Fruit fly (Drosophila melanogaster) whole organism, embryonic: ENCODE data around the gene meigo.

ENCODE experiments used
- B-H1 ChIP-seq: fragments of 200-800 bp; sonication (Bioruptor generic); IDR thresholded peaks from 3 replicates; pipeline ENCODE4 v1.3.6; 2022; ENCODE audit warnings: missing biosample characterization, missing genetic modification characterization
- Bgb ChIP-seq: fragments of 200-800 bp; sonication (Bioruptor generic); IDR thresholded peaks from 2 replicates; pipeline ENCODE4 v1.3.6; 2022; ENCODE audit warnings: missing biosample characterization, missing genetic modification characterization; ENCODE audit not compliant: partially characterized antibody
- CG11247 ChIP-seq: fragments of 200-800 bp; sonication (Bioruptor generic); IDR thresholded peaks from 2 replicates; pipeline ENCODE4 v1.3.6; 2022; ENCODE audit warnings: missing biosample characterization, missing genetic modification characterization
- CG12071 ChIP-seq: fragments of 200-800 bp; sonication (Bioruptor generic); optimal IDR thresholded peaks from 3 replicates; lab custom pipeline; 2018; ENCODE audit warnings: missing biosample characterization, mild to moderate bottlenecking, missing genetic modification characterization
- CG12236 ChIP-seq: fragments of 200-800 bp; sonication (Bioruptor generic); optimal IDR thresholded peaks from 2 replicates; lab custom pipeline; 2016; ENCODE audit warnings: missing biosample characterization, missing genetic modification characterization
- CG12659 ChIP-seq: fragments of 200-800 bp; sonication (Bioruptor generic); optimal IDR thresholded peaks from 3 replicates; lab custom pipeline; 2017; ENCODE audit warnings: mild to moderate bottlenecking, missing biosample characterization, missing genetic modification reagents, missing genetic modification characterization
- CG13894 ChIP-seq: fragments of 200-800 bp; sonication (Bioruptor generic); optimal IDR thresholded peaks from 3 replicates; lab custom pipeline; 2018; ENCODE audit warnings: missing biosample characterization, mild to moderate bottlenecking, missing genetic modification characterization, moderate library complexity
- CG16815 ChIP-seq: fragments of 200-800 bp; sonication (Bioruptor generic); optimal IDR thresholded peaks from 3 replicates; lab custom pipeline; 2017; ENCODE audit warnings: missing biosample characterization, mild to moderate bottlenecking, missing genetic modification characterization
- CG16863 ChIP-seq: fragments of 200-800 bp; sonication (Bioruptor generic); optimal IDR thresholded peaks from 3 replicates; lab custom pipeline; 2016; ENCODE audit warnings: missing biosample characterization, missing genetic modification characterization
- CG2712 ChIP-seq: fragments of 200-800 bp; optimal IDR thresholded peaks from 3 replicates; lab custom pipeline; 2019; ENCODE audit warnings: missing biosample characterization, mild to moderate bottlenecking, missing genetic modification characterization, moderate library complexity
- CG30431 ChIP-seq: fragments of 200-800 bp; sonication (Bioruptor generic); optimal IDR thresholded peaks from 2 replicates; lab custom pipeline; 2017; ENCODE audit warnings: missing biosample characterization, missing genetic modification characterization
- CG6272 ChIP-seq: fragments of 200-800 bp; sonication (Bioruptor generic); IDR thresholded peaks from 2 replicates; pipeline ENCODE4 v1.3.6; 2022; ENCODE audit warnings: missing biosample characterization, missing genetic modification characterization
- CG6791 ChIP-seq: fragments of 200-800 bp; sonication (Bioruptor generic); IDR thresholded peaks from 3 replicates; pipeline ENCODE4 v1.3.6; 2022; ENCODE audit warnings: missing biosample characterization, missing genetic modification characterization; ENCODE audit not compliant: partially characterized antibody
- CG8924 ChIP-seq: fragments of 200-800 bp; optimal IDR thresholded peaks from 3 replicates; lab custom pipeline; 2019; ENCODE audit warnings: missing biosample characterization, mild to moderate bottlenecking, missing genetic modification characterization, moderate library complexity
- CG9876 ChIP-seq: fragments of 200-800 bp; sonication (Bioruptor generic); optimal IDR thresholded peaks from 2 replicates; lab custom pipeline; 2016; ENCODE audit warnings: missing biosample characterization, missing genetic modification characterization
- CG9932 ChIP-seq: fragments of 200-800 bp; sonication (Bioruptor generic); IDR thresholded peaks from 2 replicates; pipeline ENCODE4 v1.3.6; 2022; ENCODE audit warnings: missing biosample characterization, missing genetic modification characterization
- Camta ChIP-seq: fragments of 200-800 bp; sonication (Bioruptor generic); optimal IDR thresholded peaks from 2 replicates; lab custom pipeline; 2016; ENCODE audit warnings: missing biosample characterization, missing genetic modification characterization
- Dip2 ChIP-seq: fragments of 200-800 bp; sonication (Bioruptor generic); IDR thresholded peaks from 2 replicates; pipeline ENCODE4 v1.3.6; 2022; ENCODE audit warnings: missing biosample characterization, missing genetic modification characterization
- Elba2 ChIP-seq: fragments of 200-800 bp; sonication (Bioruptor generic); optimal IDR thresholded peaks from 3 replicates; lab custom pipeline; 2016; ENCODE audit warnings: missing biosample characterization, missing genetic modification characterization
- Hr51 ChIP-seq, 2 experiments: fragments of 200-800 bp; sonication (Bioruptor generic); optimal IDR thresholded peaks; 2 replicates in 1 of 2; 3 replicates in 1 of 2; lab custom pipeline; 2016 to 2018; ENCODE audit warnings: missing biosample characterization in 2 of 2, missing genetic modification characterization in 2 of 2, mild to moderate bottlenecking in 1 of 2, moderate library complexity in 1 of 2
- Hr78 ChIP-seq, 2 experiments: fragments of 200-800 bp in 1 of 2; fragments of >200 bp in 1 of 2; sonication (Bioruptor generic) in 1 of 2; optimal IDR thresholded peaks; 2 replicates each; lab custom pipeline; 2017 to 2019; ENCODE audit warnings: missing biosample characterization in 2 of 2, missing genetic modification characterization in 2 of 2, mild to moderate bottlenecking in 1 of 2, moderate library complexity in 1 of 2
- NFAT ChIP-seq: fragments of 200-800 bp; sonication (Bioruptor generic); IDR thresholded peaks from 2 replicates; pipeline ENCODE4 v1.3.6; 2022; ENCODE audit warnings: missing biosample characterization, missing genetic modification characterization
- Nf-YB ChIP-seq: fragments of 200-800 bp; sonication (Bioruptor generic); optimal IDR thresholded peaks from 3 replicates; lab custom pipeline; 2019; ENCODE audit warnings: missing biosample characterization, mild to moderate bottlenecking, missing genetic modification characterization, moderate library complexity
- Oli ChIP-seq: fragments of 200-800 bp; sonication (Bioruptor generic); optimal IDR thresholded peaks from 2 replicates; lab custom pipeline; 2018; ENCODE audit warnings: missing biosample characterization, mild to moderate bottlenecking, missing genetic modification characterization, moderate library complexity
- Stat92E ChIP-seq, 3 experiments: fragments of >200 bp in 2 of 3; fragments of 200-800 bp in 1 of 3; sonication (Bioruptor generic) in 1 of 3; optimal IDR thresholded peaks; 2 replicates each; lab custom pipeline; 2017 to 2019; ENCODE audit warnings: missing biosample characterization in 3 of 3, missing genetic modification characterization in 3 of 3, mild to moderate bottlenecking in 1 of 3, moderate library complexity in 1 of 3
- Xrp1 ChIP-seq: fragments of 200-800 bp; sonication (Bioruptor generic); IDR thresholded peaks from 2 replicates; pipeline ENCODE4 v1.3.6; 2022; ENCODE audit warnings: missing biosample characterization, missing genetic modification characterization
- crp ChIP-seq, 2 experiments: fragments of 200-800 bp; sonication (Bioruptor generic); optimal IDR thresholded peaks; 2 replicates in 1 of 2; 3 replicates in 1 of 2; lab custom pipeline; 2017; ENCODE audit warnings: missing biosample characterization in 2 of 2, missing genetic modification characterization in 2 of 2, mild to moderate bottlenecking in 1 of 2, moderate library complexity in 1 of 2
- dm ChIP-seq: fragments of 200-800 bp; sonication (Bioruptor generic); optimal IDR thresholded peaks from 3 replicates; lab custom pipeline; 2016; ENCODE audit warnings: missing biosample characterization, missing genetic modification characterization
- dysf ChIP-seq: fragments of 200-800 bp; sonication (Bioruptor generic); IDR thresholded peaks from 3 replicates; pipeline ENCODE4 v1.3.6; 2022; ENCODE audit warnings: missing biosample characterization, missing genetic modification characterization
- en ChIP-seq: fragments of 200-800 bp; sonication (Bioruptor generic); optimal IDR thresholded peaks from 2 replicates; lab custom pipeline; 2016; ENCODE audit warnings: missing biosample characterization, missing genetic modification characterization
- eve ChIP-seq, 2 experiments: fragments of >200 bp; optimal IDR thresholded peaks; 2 replicates each; lab custom pipeline; 2017; ENCODE audit warnings: missing biosample characterization in 2 of 2, missing genetic modification characterization in 2 of 2
- fd96Cb ChIP-seq: fragments of 200-800 bp; sonication (Bioruptor generic); optimal IDR thresholded peaks from 2 replicates; lab custom pipeline; 2018; ENCODE audit warnings: missing biosample characterization, mild to moderate bottlenecking, missing genetic modification characterization, moderate library complexity
- gce ChIP-seq: fragments of 200-800 bp; sonication (Bioruptor generic); IDR thresholded peaks from 3 replicates; pipeline ENCODE4 v1.3.6; 2022; ENCODE audit warnings: missing biosample characterization, missing genetic modification characterization
- gcm2 ChIP-seq: fragments of 200-800 bp; sonication (Bioruptor generic); optimal IDR thresholded peaks from 2 replicates; lab custom pipeline; 2016; ENCODE audit warnings: missing biosample characterization, missing genetic modification characterization
- gt ChIP-seq: fragments of 200-800 bp; sonication (Bioruptor generic); IDR thresholded peaks from 2 replicates; pipeline ENCODE4 v1.3.6; 2022; ENCODE audit warnings: missing biosample characterization, missing genetic modification characterization
- hth ChIP-seq: fragments of >200 bp; optimal IDR thresholded peaks from 2 replicates; lab custom pipeline; 2017; ENCODE audit warnings: inconsistent platforms
- jigr1 ChIP-seq: fragments of 200-800 bp; sonication (Bioruptor generic); IDR thresholded peaks from 3 replicates; pipeline ENCODE4 v1.3.6; 2022; ENCODE audit warnings: missing biosample characterization, missing genetic modification characterization
- jing ChIP-seq: fragments of 200-800 bp; sonication (Bioruptor generic); optimal IDR thresholded peaks from 2 replicates; lab custom pipeline; 2018; ENCODE audit warnings: missing biosample characterization, mild to moderate bottlenecking, missing genetic modification characterization
- lilli ChIP-seq: fragments of 200-800 bp; sonication (Bioruptor generic); optimal IDR thresholded peaks from 3 replicates; lab custom pipeline; 2016; ENCODE audit warnings: missing biosample characterization, missing genetic modification characterization
- lov ChIP-seq, 2 experiments: fragments of 200-800 bp in 1 of 2; fragments of >200 bp in 1 of 2; sonication (Bioruptor generic) in 1 of 2; IDR thresholded peaks in 1 of 2; optimal IDR thresholded peaks in 1 of 2; 2 replicates in 1 of 2; 3 replicates in 1 of 2; pipeline versions ENCODE4 v1.3.6 to Lab custom; 2017 to 2022; ENCODE audit warnings: missing biosample characterization in 1 of 2, missing genetic modification characterization in 1 of 2
- mam ChIP-seq: fragments of 200-800 bp; sonication (Bioruptor generic); optimal IDR thresholded peaks from 3 replicates; lab custom pipeline; 2016; ENCODE audit warnings: missing biosample characterization, missing genetic modification characterization
- mld ChIP-seq: fragments of 200-800 bp; sonication (Bioruptor generic); IDR thresholded peaks from 3 replicates; pipeline ENCODE4 v1.3.6; 2022; ENCODE audit warnings: missing biosample characterization, missing genetic modification characterization; ENCODE audit not compliant: partially characterized antibody
- otp ChIP-seq: fragments of 200-800 bp; sonication (Bioruptor generic); IDR thresholded peaks from 3 replicates; pipeline ENCODE4, ENCODE4 v1.3.6; 2022; ENCODE audit warnings: missing biosample characterization, missing genetic modification characterization
- p53 ChIP-seq: fragments of 200-800 bp; sonication (Bioruptor generic); optimal IDR thresholded peaks from 2 replicates; lab custom pipeline; 2016; ENCODE audit warnings: missing biosample characterization, missing genetic modification characterization
- pfk ChIP-seq: fragments of 200-800 bp; sonication (Bioruptor generic); optimal IDR thresholded peaks from 2 replicates; lab custom pipeline; 2018; ENCODE audit warnings: missing biosample characterization, mild to moderate bottlenecking, missing genetic modification characterization, moderate library complexity
- ro ChIP-seq: fragments of 200-800 bp; sonication (Bioruptor generic); IDR thresholded peaks from 2 replicates; pipeline ENCODE4 v1.3.6; 2022; ENCODE audit warnings: missing biosample characterization, missing genetic modification characterization
- row ChIP-seq: fragments of 200-800 bp; sonication (Bioruptor generic); IDR thresholded peaks from 3 replicates; pipeline ENCODE4 v1.3.6; 2022; ENCODE audit warnings: missing biosample characterization, missing genetic modification characterization
- trem ChIP-seq: fragments of 200-800 bp; optimal IDR thresholded peaks from 3 replicates; lab custom pipeline; 2019; ENCODE audit warnings: missing biosample characterization, mild to moderate bottlenecking, missing genetic modification characterization, moderate library complexity
- tup ChIP-seq: fragments of 200-800 bp; sonication (Bioruptor generic); optimal IDR thresholded peaks from 2 replicates; lab custom pipeline; 2016; ENCODE audit warnings: missing biosample characterization, mild to moderate bottlenecking, missing genetic modification characterization, moderate library complexity
- z ChIP-seq: fragments of 200-800 bp; sonication (Bioruptor generic); IDR thresholded peaks from 3 replicates; pipeline ENCODE4 v1.3.6; 2022; ENCODE audit warnings: missing biosample characterization, missing genetic modification characterization
- zen ChIP-seq: fragments of 200-800 bp; sonication (Bioruptor generic); optimal IDR thresholded peaks from 3 replicates; lab custom pipeline; 2018; ENCODE audit warnings: missing biosample characterization, mild to moderate bottlenecking, missing genetic modification characterization, moderate library complexity

meigo gene

dm6 chr3R:21161620-21162029 lies 23.6 kb downstream of the meigo start (continued):
- TF ChIP-seq Xrp1 (GFP tag; lab: Robert Waterston, UW) (no peak), CG2712 (tag; lab: Kevin White, UChicago) (no peak), otp (GFP tag; lab: Robert Waterston, UW) (no peak), Elba2 (GFP tag; lab: Kevin White, UChicago) (no peak), Dip2 (GFP tag; lab: Robert Waterston, UW) (no peak), zen (no peak), gcm2 (GFP tag; lab: Kevin White, UChicago) (no peak), mld (no peak), dm (peak; percentile 5), hth (no peak), CG6791 (GFP tag; lab: Robert Waterston, UW) (no peak), Bgb (GFP tag; lab: Robert Waterston, UW) (no peak), p53 (GFP tag; lab: Kevin White, UChicago) (no peak), CG9932 (peak; percentile 47), CG30431 (GFP tag; lab: Kevin White, UChicago) (no peak), jigr1 (GFP tag; lab: Robert Waterston, UW) (no peak), lilli (GFP tag; lab: Kevin White, UChicago) (peak; percentile 71), tup (GFP tag; lab: Kevin White, UChicago) (peak; percentile 36), CG13894 (tag; lab: Kevin White, UChicago) (no peak), pfk (GFP tag; lab: Kevin White, UChicago) (no peak), gce (GFP tag; lab: Robert Waterston, UW) (peak; percentile 46; the same call in 1 of the 3 replicates), Stat92E (GFP tag; optimal IDR thresholded peaks at IDR 0.05; lab: Kevin White, UChicago) (no peak), CG9876 (GFP tag; lab: Kevin White, UChicago) (peak; percentile 32), B-H1 (GFP tag; lab: Robert Waterston, UW) (no peak), CG6272 (no peak), jing (GFP tag; lab: Kevin White, UChicago) (peak; percentile 13), row (GFP tag; lab: Robert Waterston, UW) (peak; percentile 84; the same call in 2 of the 3 replicates), z (GFP tag; lab: Robert Waterston, UW) (no peak), CG16815 (GFP tag; lab: Kevin White, UChicago) (no peak), Oli (tag; lab: Kevin White, UChicago) (peak; percentile 51), mam (GFP tag; lab: Kevin White, UChicago) (peak; percentile 29), gt (GFP tag; lab: Robert Waterston, UW) (no peak), lov (optimal IDR thresholded peaks at IDR 0.05; lab: Kevin White, UChicago) (no peak), lov (GFP tag; IDR thresholded peaks at IDR 0.05; lab: Robert Waterston, UW) (no peak), CG11247 (GFP tag; lab: Robert Waterston, UW) (no peak), dysf (GFP tag; lab: Robert Waterston, UW) (peak; percentile 52; the same call in 2 of the 3 replicates), Hr51 (GFP tag; optimal IDR thresholded peaks at IDR 0.05; lab: Kevin White, UChicago) (peak in 1 of 2 experiments; percentile 61), CG12236 (GFP tag; lab: Kevin White, UChicago) (no peak), CG16863 (no peak), eve (GFP tag; optimal IDR thresholded peaks at IDR 0.05; lab: Kevin White, UChicago) (peak in 1 of 2 experiments; percentile 33), Hr78 (GFP tag; optimal IDR thresholded peaks at IDR 0.05; lab: Kevin White, UChicago) (no peak), trem (tag; lab: Kevin White, UChicago) (no peak), CG8924 (tag; lab: Kevin White, UChicago) (no peak), ro (GFP tag; lab: Robert Waterston, UW) (no peak), crp (GFP tag; optimal IDR thresholded peaks at IDR 0.05; lab: Kevin White, UChicago) (no peak), fd96Cb (tag; lab: Kevin White, UChicago) (no peak), Nf-YB (no peak), Camta (GFP tag; lab: Kevin White, UChicago) (no peak), CG12071 (peak; percentile 27), CG12659 (peak; percentile 31), en (GFP tag; lab: Kevin White, UChicago) (no peak), NFAT (GFP tag; lab: Robert Waterston, UW) (peak; percentile 31; the same call in 1 of the 2 replicates)
